Fruit fly (Drosophila melanogaster): ENCODE measurements around the gene CG14834.

Gene CG14834

DNA sequence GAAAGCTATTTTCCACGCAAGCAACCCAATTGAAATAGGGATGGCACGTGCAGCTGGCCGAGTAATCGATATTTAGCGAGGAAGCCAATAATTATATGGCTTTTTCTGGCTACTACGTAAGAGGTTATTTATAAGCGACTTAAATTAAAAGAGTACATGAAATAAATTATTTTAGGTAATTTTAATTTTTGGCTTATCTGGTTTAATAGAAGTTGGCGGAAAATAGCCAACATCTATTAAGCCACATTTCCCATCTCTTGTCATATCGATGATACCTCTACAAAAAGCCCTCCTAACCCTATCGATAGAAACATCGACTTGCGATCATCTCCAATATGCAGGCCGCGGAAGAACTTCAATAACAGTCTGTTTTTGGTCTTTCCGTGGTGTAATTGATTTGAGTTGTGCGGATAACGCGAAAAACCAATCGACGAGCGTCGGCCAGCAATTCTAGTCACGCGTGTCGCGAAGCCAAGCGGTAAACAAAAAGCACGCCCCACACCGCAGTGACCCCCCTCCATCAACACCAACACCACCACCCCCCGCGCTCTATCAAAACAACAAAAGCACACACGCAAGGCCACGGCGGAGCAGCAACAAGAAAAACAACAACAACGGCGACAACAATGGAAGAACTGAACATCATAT lies 1.2 kb upstream of the CG14834 start, which contains the start of the genes Srp19 and qm (continued):
- no peak for TF ChIP-seq Hmx (GFP tag; optimal IDR thresholded peaks at IDR 0.05)
- TF ChIP-seq exex (tag; optimal IDR thresholded peaks at IDR 0.05), result no peak
- peak; percentile 68 for TF ChIP-seq phol (tag; optimal IDR thresholded peaks at IDR 0.05)
- TF ChIP-seq Asciz (GFP tag; optimal IDR thresholded peaks at IDR 0.05), result no peak
- TF ChIP-seq CG11560 (tag; IDR thresholded peaks at IDR 0.05), result no peak
- TF ChIP-seq wek (GFP tag; optimal IDR thresholded peaks at IDR 0.05), result peak; percentile 43
- TF ChIP-seq Lhr (GFP tag; optimal IDR thresholded peaks at IDR 0.05), result no peak
- peak; percentile 26 for TF ChIP-seq CG4854 (GFP tag; optimal IDR thresholded peaks at IDR 0.05)
- no peak for TF ChIP-seq CG6683 (GFP tag; optimal IDR thresholded peaks at IDR 0.05)
- TF ChIP-seq pum (GFP tag; optimal IDR thresholded peaks at IDR 0.05), result peak; percentile 57
- TF ChIP-seq cwo (GFP tag; optimal IDR thresholded peaks at IDR 0.05), result peak; percentile 36
- TF ChIP-seq tin (GFP tag; optimal IDR thresholded peaks at IDR 0.05), result peak; percentile 42
- TF ChIP-seq CG15011 (GFP tag; optimal IDR thresholded peaks at IDR 0.05), result no peak
- no peak for TF ChIP-seq CG8281 (tag; optimal IDR thresholded peaks at IDR 0.05)
- no peak for TF ChIP-seq CG3838 (GFP tag; optimal IDR thresholded peaks at IDR 0.05)
- TF ChIP-seq gt (GFP tag; IDR thresholded peaks at IDR 0.05), result no peak
- peak; percentile 26; the same call in 1 of the 2 replicates for TF ChIP-seq CkIIα-i1 (GFP tag; IDR thresholded peaks at IDR 0.05)
- peak; percentile 6 for TF ChIP-seq CG4820 (GFP tag; optimal IDR thresholded peaks at IDR 0.05)
- TF ChIP-seq crp (GFP tag; optimal IDR thresholded peaks at IDR 0.05), result no peak
- no peak; the same call in 2 of the 3 replicates for TF ChIP-seq CG7963 (GFP tag; IDR thresholded peaks at IDR 0.05; ENCODE audit: partially characterized antibody)
- TF ChIP-seq zen2 (GFP tag; IDR thresholded peaks at IDR 0.05; ENCODE audit: partially characterized antibody), result peak; percentile 60; the same call in 2 of the 3 replicates
- no peak for TF ChIP-seq CG2875 (GFP tag; optimal IDR thresholded peaks at IDR 0.05)
- no peak for TF ChIP-seq Ravus (GFP tag; IDR thresholded peaks at IDR 0.05)
- TF ChIP-seq zen (tag; optimal IDR thresholded peaks at IDR 0.05), result peak; percentile 35
- peak; percentile 73 for TF ChIP-seq HLH4C (GFP tag; IDR thresholded peaks at IDR 0.05; ENCODE audit: partially characterized antibody)
- TF ChIP-seq seq (GFP tag; IDR thresholded peaks at IDR 0.05), result no peak
- no peak for TF ChIP-seq fru (optimal IDR thresholded peaks at IDR 0.05)
- TF ChIP-seq nmo (GFP tag; optimal IDR thresholded peaks at IDR 0.05), result peak; percentile 60
- TF ChIP-seq Elba2 (GFP tag; optimal IDR thresholded peaks at IDR 0.05), result peak; percentile 19
- peak; percentile 76 for TF ChIP-seq zfh2 (GFP tag; optimal IDR thresholded peaks at IDR 0.05)
- 0 out of 3 replicates have a peak, but pooled peaks have one; percentile 11 for TF ChIP-seq ase (GFP tag; IDR thresholded peaks at IDR 0.05)
- peak; percentile 62 for TF ChIP-seq sug (tag; optimal IDR thresholded peaks at IDR 0.05)
- no peak for TF ChIP-seq CG18764 (GFP tag; optimal IDR thresholded peaks at IDR 0.05)
- TF ChIP-seq Poxn (GFP tag; IDR thresholded peaks at IDR 0.05), result no peak
- TF ChIP-seq az2 (GFP tag; optimal IDR thresholded peaks at IDR 0.05), result peak; percentile 47
- no peak for TF ChIP-seq CG43689 (GFP tag; IDR thresholded peaks at IDR 0.05)
- peak; percentile 22 for TF ChIP-seq gsb-n (tag; optimal IDR thresholded peaks at IDR 0.05)
- TF ChIP-seq peb (GFP tag; IDR thresholded peaks at IDR 0.05), result no peak
- 0 out of 2 replicates have a peak, but pooled peaks have one; percentile 2 for TF ChIP-seq H2.0 (GFP tag; IDR thresholded peaks at IDR 0.05)
- peak in 1 of 3 experiments; percentile 13 for TF ChIP-seq lola (GFP tag; optimal IDR thresholded peaks at IDR 0.05)
- peak; percentile 28 for TF ChIP-seq tgo (GFP tag; IDR thresholded peaks at IDR 0.05)
- TF ChIP-seq CG14860 (GFP tag; IDR thresholded peaks at IDR 0.05; ENCODE audit: partially characterized antibody), result peak; percentile 77; the same call in 2 of the 3 replicates
- no peak for TF ChIP-seq nerfin-2 (GFP tag; IDR thresholded peaks at IDR 0.05; ENCODE audit: partially characterized antibody)
- TF ChIP-seq CG2889 (GFP tag; IDR thresholded peaks at IDR 0.05), result no peak
- peak; percentile 59 for TF ChIP-seq HLHmδ (GFP tag; optimal IDR thresholded peaks at IDR 0.05)
- peak; percentile 11; the same call in 1 of the 2 replicates for TF ChIP-seq wor (GFP tag; IDR thresholded peaks at IDR 0.05)
- TF ChIP-seq E2f2 (GFP tag; IDR thresholded peaks at IDR 0.05), result peak; percentile 40
- no peak for TF ChIP-seq CG17802 (tag; optimal IDR thresholded peaks at IDR 0.05)
- peak; percentile 24 for TF ChIP-seq CG12769 (tag; optimal IDR thresholded peaks at IDR 0.05)
